Worm (Caenorhabditis elegans): ENCODE results near the gene act-3.

ce11 chrV:11078104-11078724 lies 3.9 kb upstream of the act-3 start, which contains the start of gene act-2:
- no peak for TF ChIP-seq elt-4 (tag; optimal IDR thresholded peaks at IDR 0.05)
- peak; percentile 53 for TF ChIP-seq tbx-2 (tag; optimal IDR thresholded peaks at IDR 0.05)
- no peak for TF ChIP-seq hlh-6 (tag; optimal IDR thresholded peaks at IDR 0.05)
- no peak for TF ChIP-seq ceh-19 (GFP tag; optimal IDR thresholded peaks at IDR 0.05)
- TF ChIP-seq ceh-31 (tag; optimal IDR thresholded peaks at IDR 0.05) = peak; percentile 37
- peak; percentile 12 for TF ChIP-seq ztf-16 (tag; optimal IDR thresholded peaks at IDR 0.05)
- TF ChIP-seq unc-86 (tag; optimal IDR thresholded peaks at IDR 0.05) = no peak
- TF ChIP-seq pha-2 (tag; optimal IDR thresholded peaks at IDR 0.05) = no peak
- no peak for TF ChIP-seq nhr-232 (tag; optimal IDR thresholded peaks at IDR 0.05)
- TF ChIP-seq pha-4 (tag; optimal IDR thresholded peaks at IDR 0.05) = no peak
